Fruit fly (Drosophila melanogaster) S2 (cell line): ENCODE data around the gene CG6420.

Experiments used
- CG8478 ChIP-seq: fragments of >200 bp; optimal IDR thresholded peaks from 2 replicates; lab custom pipeline; 2018
- CTCF ChIP-seq, 2 experiments: fragments of >200 bp; optimal IDR thresholded peaks; 2 replicates each; lab custom pipeline; 2018

DNA sequence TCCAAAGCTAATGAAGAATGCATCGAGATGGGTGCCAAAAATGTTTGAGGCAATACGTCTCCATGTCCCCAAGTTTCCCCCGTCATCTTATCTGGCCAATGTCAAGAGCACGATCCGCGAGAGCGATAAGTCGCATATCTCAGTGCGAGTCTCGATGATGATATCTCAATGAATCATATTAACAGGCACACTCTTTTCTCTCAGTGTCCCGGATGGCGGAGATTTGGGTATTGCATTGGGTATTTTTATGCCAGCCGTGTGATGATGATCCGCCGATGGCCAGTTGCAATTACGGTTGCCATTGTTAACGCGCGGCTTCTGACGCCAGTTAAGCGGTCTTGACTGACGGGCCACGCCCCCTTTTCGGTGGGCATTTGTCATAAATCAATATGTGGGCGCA lies 2.0 kb upstream of the CG6420 start, which contains the start of gene CG14246:
- TF ChIP-seq CG8478 (lab: Kevin White, UChicago) (no peak), CTCF (optimal IDR thresholded peaks at IDR 0.05; lab: Kevin White, UChicago) (no peak)
